Worm (Caenorhabditis elegans) whole organism, late embryonic: ENCODE measurements around the gene C18H9.6.
A peak's percentile ranks its signal among the peaks of the same experiment; 100 is the strongest.

Source experiments
- C38D4.7 ChIP-seq: fragments of 200-800 bp; sonication (Bioruptor generic); optimal IDR thresholded peaks from 2 replicates; lab custom pipeline; 2018; ENCODE audit warnings: mild to moderate bottlenecking, missing genetic modification characterization, moderate library complexity, missing compliant biosample characterization
- K09A11.1 ChIP-seq: sonication (generic microtip); optimal IDR thresholded peaks from 2 replicates; lab custom pipeline; 2017; ENCODE audit warnings: antibody characterized with exemption, mild to moderate bottlenecking, missing genetic modification characterization, missing compliant biosample characterization; ENCODE audit not compliant: insufficient read depth
- T23F11.4 ChIP-seq: fragments of 200-800 bp; sonication (Bioruptor generic); optimal IDR thresholded peaks from 2 replicates; lab custom pipeline; 2018; ENCODE audit warnings: mild to moderate bottlenecking, missing genetic modification characterization, missing compliant biosample characterization
- Y22D7AL.16 ChIP-seq: sonication (generic microtip); optimal IDR thresholded peaks from 2 replicates; lab custom pipeline; 2016; ENCODE audit warnings: missing genetic modification characterization, missing compliant biosample characterization
- ahr-1 ChIP-seq: sonication (generic microtip); optimal IDR thresholded peaks from 2 replicates; lab custom pipeline; 2016; ENCODE audit warnings: missing genetic modification characterization, missing compliant biosample characterization
- ama-1 ChIP-seq: fragments of 150-350 bp; optimal IDR thresholded peaks from 2 replicates; lab custom pipeline; 2014
- ceh-18 ChIP-seq: sonication (generic microtip); optimal IDR thresholded peaks from 2 replicates; lab custom pipeline; 2016; ENCODE audit warnings: missing genetic modification characterization, missing compliant biosample characterization
- ceh-19 ChIP-seq: fragments of 200-800 bp; sonication (Bioruptor generic); optimal IDR thresholded peaks from 2 replicates; lab custom pipeline; 2018; ENCODE audit warnings: mild to moderate bottlenecking, missing genetic modification characterization, missing compliant biosample characterization
- ceh-2 ChIP-seq: sonication (generic microtip); optimal IDR thresholded peaks from 2 replicates; lab custom pipeline; 2016; ENCODE audit warnings: missing genotype, missing genetic modification characterization, missing compliant biosample characterization
- ceh-22 ChIP-seq: sonication (generic microtip); optimal IDR thresholded peaks from 2 replicates; lab custom pipeline; 2017; ENCODE audit warnings: missing biosample characterization, missing genetic modification characterization
- ceh-24 ChIP-seq: sonication (generic microtip); optimal IDR thresholded peaks from 2 replicates; lab custom pipeline; 2016; ENCODE audit warnings: mild to moderate bottlenecking, missing genetic modification characterization, missing compliant biosample characterization
- ceh-30 ChIP-seq: fragments of 150-350 bp; optimal IDR thresholded peaks from 2 replicates; lab custom pipeline; 2014; ENCODE audit warnings: missing biosample characterization, missing genetic modification characterization
- ceh-31 ChIP-seq: sonication (generic microtip); optimal IDR thresholded peaks from 2 replicates; lab custom pipeline; 2016; ENCODE audit warnings: missing genetic modification characterization, missing compliant biosample characterization
- ceh-34 ChIP-seq: sonication (generic microtip); optimal IDR thresholded peaks from 2 replicates; lab custom pipeline; 2016; ENCODE audit warnings: mild to moderate bottlenecking, missing genetic modification characterization, missing compliant biosample characterization
- ceh-45 ChIP-seq: fragments of 200-800 bp; sonication (Bioruptor generic); IDR thresholded peaks from 2 replicates; pipeline ENCODE4 v1.3.6; 2022; ENCODE audit warnings: missing genetic modification reagents, missing genetic modification characterization, missing compliant biosample characterization
- ceh-6 ChIP-seq: fragments of 200-800 bp; sonication (Bioruptor generic); optimal IDR thresholded peaks from 2 replicates; lab custom pipeline; 2018; ENCODE audit warnings: mild to moderate bottlenecking, missing genetic modification characterization, missing compliant biosample characterization
- ceh-9 ChIP-seq: sonication (generic microtip); optimal IDR thresholded peaks from 2 replicates; lab custom pipeline; 2016; ENCODE audit warnings: mild to moderate bottlenecking, missing genetic modification characterization, inconsistent platforms, missing compliant biosample characterization
- che-1 ChIP-seq: sonication (generic microtip); optimal IDR thresholded peaks from 2 replicates; lab custom pipeline; 2016; ENCODE audit warnings: mild to moderate bottlenecking, missing genetic modification characterization, missing compliant biosample characterization
- dmd-4 ChIP-seq: sonication (generic microtip); optimal IDR thresholded peaks from 2 replicates; lab custom pipeline; 2016; ENCODE audit warnings: borderline replicate concordance, missing genetic modification characterization, missing compliant biosample characterization
- elt-2 ChIP-seq: sonication (generic microtip); optimal IDR thresholded peaks from 2 replicates; lab custom pipeline; 2016; ENCODE audit warnings: missing genetic modification reagents, missing genetic modification characterization, missing compliant biosample characterization
- elt-4 ChIP-seq: sonication (generic microtip); optimal IDR thresholded peaks from 2 replicates; lab custom pipeline; 2016; ENCODE audit warnings: missing genetic modification characterization, missing compliant biosample characterization
- ets-4 ChIP-seq: sonication (generic microtip); optimal IDR thresholded peaks from 2 replicates; lab custom pipeline; 2016; ENCODE audit warnings: missing genetic modification characterization, missing compliant biosample characterization
- eyg-1 ChIP-seq: sonication (generic microtip); optimal IDR thresholded peaks from 2 replicates; lab custom pipeline; 2016; ENCODE audit warnings: missing genotype, missing genetic modification characterization, missing compliant biosample characterization
- fax-1 ChIP-seq: sonication (generic microtip); optimal IDR thresholded peaks from 2 replicates; lab custom pipeline; 2016; ENCODE audit warnings: missing genotype, missing genetic modification characterization, missing compliant biosample characterization
- fkh-10 ChIP-seq: fragments of 150-350 bp; optimal IDR thresholded peaks from 2 replicates; lab custom pipeline; 2014; ENCODE audit warnings: missing biosample characterization, missing genetic modification reagents, missing genetic modification characterization
- fkh-6 ChIP-seq: sonication (generic microtip); optimal IDR thresholded peaks from 2 replicates; lab custom pipeline; 2016; ENCODE audit warnings: missing genetic modification characterization, missing compliant biosample characterization
- gmeb-2 ChIP-seq: sonication (generic microtip); optimal IDR thresholded peaks from 2 replicates; lab custom pipeline; 2016; ENCODE audit warnings: missing genetic modification characterization, inconsistent platforms, missing compliant biosample characterization
- hlh-13 ChIP-seq: fragments of 200-800 bp; sonication (Bioruptor generic); optimal IDR thresholded peaks from 2 replicates; lab custom pipeline; 2018; ENCODE audit warnings: mild to moderate bottlenecking, missing genetic modification characterization, missing compliant biosample characterization
- hlh-30 ChIP-seq: sonication (generic microtip); optimal IDR thresholded peaks from 2 replicates; lab custom pipeline; 2017; ENCODE audit warnings: antibody characterized with exemption, missing genetic modification characterization, missing compliant biosample characterization; ENCODE audit not compliant: insufficient read depth
- hlh-6 ChIP-seq: sonication (generic microtip); optimal IDR thresholded peaks from 2 replicates; lab custom pipeline; 2016; ENCODE audit warnings: missing genotype, missing genetic modification characterization, missing compliant biosample characterization
- hlh-8 ChIP-seq: sonication (generic microtip); optimal IDR thresholded peaks from 2 replicates; lab custom pipeline; 2016; ENCODE audit warnings: missing genotype, missing genetic modification characterization, missing compliant biosample characterization
- lim-6 ChIP-seq: sonication (generic microtip); optimal IDR thresholded peaks from 2 replicates; lab custom pipeline; 2016; ENCODE audit warnings: missing genetic modification characterization, missing compliant biosample characterization
- mec-3 ChIP-seq: sonication (generic microtip); optimal IDR thresholded peaks from 2 replicates; lab custom pipeline; 2016; ENCODE audit warnings: borderline replicate concordance, missing genetic modification characterization, missing compliant biosample characterization
- nfya-1 ChIP-seq: sonication (generic microtip); optimal IDR thresholded peaks from 2 replicates; lab custom pipeline; 2017; ENCODE audit warnings: missing genetic modification characterization, mild to moderate bottlenecking, missing compliant biosample characterization, antibody characterized with exemption, moderate library complexity
- nhr-11 ChIP-seq: fragments of 150-350 bp; optimal IDR thresholded peaks from 2 replicates; lab custom pipeline; 2014; ENCODE audit warnings: missing biosample characterization, missing genetic modification characterization
- nhr-232 ChIP-seq: sonication (generic microtip); optimal IDR thresholded peaks from 2 replicates; lab custom pipeline; 2016; ENCODE audit warnings: missing genetic modification characterization, missing compliant biosample characterization
- npax-4 ChIP-seq: sonication (generic microtip); optimal IDR thresholded peaks from 2 replicates; lab custom pipeline; 2016; ENCODE audit warnings: missing genetic modification characterization, missing compliant biosample characterization
- odd-2 ChIP-seq: sonication (generic microtip); optimal IDR thresholded peaks from 2 replicates; lab custom pipeline; 2017; ENCODE audit warnings: antibody characterized with exemption, mild to moderate bottlenecking, missing genetic modification characterization, missing compliant biosample characterization
- pag-3 ChIP-seq: sonication (generic microtip); optimal IDR thresholded peaks from 2 replicates; lab custom pipeline; 2016; ENCODE audit warnings: missing compliant biosample characterization, missing genetic modification characterization, borderline replicate concordance
- pat-9 ChIP-seq: fragments of 200-800 bp; sonication (Bioruptor generic); optimal IDR thresholded peaks from 2 replicates; lab custom pipeline; 2018; ENCODE audit warnings: mild to moderate bottlenecking, missing genetic modification characterization, moderate library complexity, missing compliant biosample characterization
- pha-4 ChIP-seq: fragments of 150-350 bp; optimal IDR thresholded peaks from 2 replicates; lab custom pipeline; 2018; ENCODE audit warnings: missing biosample characterization, missing genetic modification reagents, missing genetic modification characterization
- pros-1 ChIP-seq: fragments of 150-350 bp; optimal IDR thresholded peaks from 2 replicates; lab custom pipeline; 2014; ENCODE audit warnings: missing biosample characterization, missing genetic modification reagents, missing genetic modification characterization
- rnt-1 ChIP-seq: sonication (generic microtip); optimal IDR thresholded peaks from 2 replicates; lab custom pipeline; 2016; ENCODE audit warnings: missing genetic modification characterization, missing compliant biosample characterization
- sdc-2 ChIP-seq: sonication (generic microtip); optimal IDR thresholded peaks from 2 replicates; lab custom pipeline; 2016; ENCODE audit warnings: missing genotype, missing genetic modification characterization, missing compliant biosample characterization
- sox-4 ChIP-seq: sonication (generic microtip); optimal IDR thresholded peaks from 2 replicates; lab custom pipeline; 2017; ENCODE audit warnings: mild to moderate bottlenecking, missing genetic modification characterization, inconsistent platforms, missing compliant biosample characterization
- tbx-2 ChIP-seq: sonication (generic microtip); optimal IDR thresholded peaks from 2 replicates; lab custom pipeline; 2016; ENCODE audit warnings: missing genetic modification characterization, missing compliant biosample characterization
- tbx-7 ChIP-seq: sonication (generic microtip); optimal IDR thresholded peaks from 2 replicates; lab custom pipeline; 2016; ENCODE audit warnings: missing genotype, missing genetic modification characterization, missing compliant biosample characterization
- unc-3 ChIP-seq, 2 experiments: fragments of 200-800 bp in 1 of 2; sonication (Bioruptor generic) in 1 of 2; sonication (generic microtip) in 1 of 2; conservative IDR thresholded peaks in 1 of 2; optimal IDR thresholded peaks in 1 of 2; 2 replicates each; pipeline versions ENCODE4 v1.3.6 to Lab custom; 2016 to 2022; ENCODE audit warnings: missing compliant biosample characterization in 2 of 2, missing genetic modification characterization in 2 of 2, missing genetic modification reagents in 1 of 2
- unc-55 ChIP-seq: sonication (generic microtip); optimal IDR thresholded peaks from 2 replicates; lab custom pipeline; 2017; ENCODE audit warnings: missing biosample characterization, missing genetic modification reagents, missing genetic modification characterization
- ztf-16 ChIP-seq: sonication (generic microtip); optimal IDR thresholded peaks from 2 replicates; lab custom pipeline; 2017; ENCODE audit warnings: missing genetic modification characterization, missing compliant biosample characterization

C18H9.6 gene

DNA sequence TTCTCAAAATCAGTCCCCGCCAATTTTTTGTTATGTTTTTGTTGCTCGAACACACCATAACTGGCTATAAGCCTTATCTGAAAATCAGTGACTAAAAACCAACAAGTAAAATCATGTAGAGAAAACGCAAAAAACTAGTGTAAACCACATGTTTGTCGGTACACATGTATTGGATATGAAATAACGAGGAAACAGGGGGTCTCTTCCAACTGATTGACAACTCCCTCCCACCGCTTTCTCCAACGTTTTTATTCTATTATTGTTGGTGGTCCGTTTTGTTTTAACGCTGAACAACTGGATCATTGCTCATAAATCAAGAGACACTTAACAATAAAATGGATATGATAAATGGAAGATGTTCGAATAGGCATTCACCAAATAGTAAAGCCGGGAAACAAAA is 25.4 kb upstream of the C18H9.6 start:
- TF ChIP-seq odd-2 (no peak), ceh-18 (no peak), ama-1 (lab: Kevin White, UChicago) (no peak), T23F11.4 (no peak), ets-4 (no peak), lim-6 (tag; lab: Kevin White, UChicago) (no peak), gmeb-2 (tag; lab: Kevin White, UChicago) (no peak), che-1 (tag; lab: Kevin White, UChicago) (no peak), hlh-8 (tag; lab: Kevin White, UChicago) (no peak), fax-1 (tag; lab: Kevin White, UChicago) (no peak)

DNA sequence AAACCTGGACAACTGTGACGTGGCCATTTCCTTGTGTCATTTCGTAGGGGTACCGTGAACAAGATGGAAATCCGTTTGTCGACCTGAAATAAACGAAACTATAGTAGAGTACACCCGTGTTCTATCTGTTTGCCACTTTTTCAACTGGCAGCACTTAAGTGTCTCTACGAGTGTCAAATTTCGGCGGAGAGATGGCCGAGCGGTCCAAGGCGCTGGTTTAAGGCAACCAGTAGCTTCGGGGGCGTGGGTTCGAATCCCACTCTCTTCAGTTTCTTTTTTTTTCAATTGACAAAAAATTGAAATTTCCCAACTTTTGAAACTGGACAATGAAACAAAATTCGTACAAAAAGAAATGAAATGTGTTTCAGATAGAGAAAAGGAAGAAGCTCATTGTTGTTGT is 20.2 kb upstream of the C18H9.6 start:
- TF ChIP-seq ceh-2 (no peak), sox-4 (tag; lab: Kevin White, UChicago) (no peak), che-1 (tag; lab: Kevin White, UChicago) (peak; percentile 38), Y22D7AL.16 (tag; lab: Kevin White, UChicago) (peak; percentile 31), ceh-6 (peak; percentile 13), rnt-1 (tag; lab: Kevin White, UChicago) (peak; percentile 28), mec-3 (tag; lab: Kevin White, UChicago) (no peak), hlh-6 (tag; lab: Kevin White, UChicago) (no peak), pag-3 (tag; lab: Kevin White, UChicago) (no peak), pha-4 (tag; lab: Kevin White, UChicago) (no peak), K09A11.1 (peak; percentile 11), ceh-34 (tag; lab: Kevin White, UChicago) (peak; percentile 96), ceh-30 (tag; lab: Kevin White, UChicago) (no peak), npax-4 (tag; lab: Kevin White, UChicago) (no peak), nfya-1 (no peak), hlh-8 (tag; lab: Kevin White, UChicago) (no peak), ceh-22 (tag; lab: Kevin White, UChicago) (no peak), fkh-6 (tag; lab: Kevin White, UChicago) (no peak), T23F11.4 (no peak), ceh-18 (peak; percentile 15), nhr-232 (no peak), ceh-19 (GFP tag; lab: Kevin White, UChicago) (peak; percentile 74), hlh-13 (no peak), gmeb-2 (tag; lab: Kevin White, UChicago) (peak; percentile 20), pat-9 (tag; lab: Kevin White, UChicago) (no peak), ceh-31 (tag; lab: Kevin White, UChicago) (peak; percentile 28), ceh-9 (tag; lab: Kevin White, UChicago) (no peak), ahr-1 (tag; lab: Kevin White, UChicago) (no peak), ceh-24 (no peak), nhr-11 (tag; lab: Kevin White, UChicago) (no peak), ceh-45 (no peak), ztf-16 (peak; percentile 16), C38D4.7 (GFP tag; lab: Kevin White, UChicago) (peak; percentile 39), tbx-2 (tag; lab: Kevin White, UChicago) (peak; percentile 10), fkh-10 (GFP tag; lab: Kevin White, UChicago) (no peak), sdc-2 (tag; lab: Kevin White, UChicago) (no peak), unc-55 (GFP tag; lab: Kevin White, UChicago) (no peak), ets-4 (no peak), elt-4 (tag; lab: Kevin White, UChicago) (no peak), ama-1 (lab: Kevin White, UChicago) (no peak), tbx-7 (no peak), dmd-4 (tag; lab: Kevin White, UChicago) (peak; percentile 10), elt-2 (peak; percentile 17), hlh-30 (tag; lab: Kevin White, UChicago) (no peak), eyg-1 (tag; lab: Kevin White, UChicago) (no peak), unc-3 (GFP tag; conservative IDR thresholded peaks at IDR 0.05; lab: Robert Waterston, UW) (no peak), unc-3 (tag; optimal IDR thresholded peaks at IDR 0.05; lab: Kevin White, UChicago) (no peak), pros-1 (tag; lab: Kevin White, UChicago) (no peak)
